Fruit fly (Drosophila melanogaster) whole organism, embryonic: ENCODE data around the gene CG6015.

Experiments used
- Asciz ChIP-seq: fragments of 200-800 bp; sonication (Bioruptor generic); optimal IDR thresholded peaks from 2 replicates; lab custom pipeline; 2017; ENCODE audit warnings: missing biosample characterization, mild to moderate bottlenecking, missing genetic modification characterization, missing genetic modification reagents
- Atf6 ChIP-seq: fragments of 200-800 bp; sonication (Bioruptor generic); IDR thresholded peaks from 2 replicates; pipeline ENCODE4 v1.3.6; 2022; ENCODE audit warnings: missing biosample characterization, missing genetic modification characterization
- BEAF-32 ChIP-seq: fragments of 200-800 bp; sonication (Bioruptor generic); optimal IDR thresholded peaks from 3 replicates; lab custom pipeline; 2017; ENCODE audit warnings: missing biosample characterization, missing genetic modification characterization, mild to moderate bottlenecking, moderate library complexity, missing genetic modification reagents
- CG10543 ChIP-seq: fragments of 200-800 bp; sonication (Bioruptor generic); optimal IDR thresholded peaks from 3 replicates; lab custom pipeline; 2017; ENCODE audit warnings: missing biosample characterization, mild to moderate bottlenecking, missing genetic modification characterization, moderate library complexity
- CG12391 ChIP-seq: fragments of 200-800 bp; sonication (Bioruptor generic); optimal IDR thresholded peaks from 3 replicates; lab custom pipeline; 2018; ENCODE audit warnings: missing biosample characterization, mild to moderate bottlenecking, missing genetic modification characterization, moderate library complexity
- CG12769 ChIP-seq: fragments of 200-800 bp; sonication (Bioruptor generic); optimal IDR thresholded peaks from 2 replicates; lab custom pipeline; 2019; ENCODE audit warnings: missing biosample characterization, mild to moderate bottlenecking, missing genetic modification characterization, moderate library complexity
- CG13894 ChIP-seq: fragments of 200-800 bp; sonication (Bioruptor generic); optimal IDR thresholded peaks from 3 replicates; lab custom pipeline; 2018; ENCODE audit warnings: missing biosample characterization, mild to moderate bottlenecking, missing genetic modification characterization, moderate library complexity
- CG14050 ChIP-seq: fragments of 200-800 bp; sonication (Bioruptor generic); IDR thresholded peaks from 3 replicates; pipeline ENCODE4 v1.3.6; 2022; ENCODE audit warnings: missing biosample characterization, missing genetic modification characterization
- CG14965 ChIP-seq: fragments of 200-800 bp; sonication (Bioruptor generic); optimal IDR thresholded peaks from 2 replicates; lab custom pipeline; 2016; ENCODE audit warnings: missing biosample characterization, missing genetic modification characterization, borderline replicate concordance
- CG15269 ChIP-seq: fragments of 200-800 bp; sonication (Bioruptor generic); optimal IDR thresholded peaks from 2 replicates; lab custom pipeline; 2018; ENCODE audit warnings: missing biosample characterization, mild to moderate bottlenecking, missing genetic modification characterization, moderate library complexity
- CG16863 ChIP-seq: fragments of 200-800 bp; sonication (Bioruptor generic); optimal IDR thresholded peaks from 3 replicates; lab custom pipeline; 2016; ENCODE audit warnings: missing biosample characterization, missing genetic modification characterization
- CG2129 ChIP-seq: fragments of 200-800 bp; sonication (Bioruptor generic); IDR thresholded peaks from 2 replicates; pipeline ENCODE4 v1.3.6; 2022; ENCODE audit warnings: missing biosample characterization, missing genetic modification characterization; ENCODE audit not compliant: partially characterized antibody
- CG2678 ChIP-seq: fragments of 200-800 bp; sonication (Bioruptor generic); optimal IDR thresholded peaks from 3 replicates; lab custom pipeline; 2019; ENCODE audit warnings: missing biosample characterization, mild to moderate bottlenecking, missing genetic modification characterization, moderate library complexity
- CG34224 ChIP-seq: fragments of 200-800 bp; sonication (Bioruptor generic); IDR thresholded peaks from 3 replicates; pipeline ENCODE4 v1.3.6; 2022; ENCODE audit warnings: missing biosample characterization, missing genetic modification characterization; ENCODE audit not compliant: partially characterized antibody
- CG4854 ChIP-seq: fragments of 200-800 bp; sonication (Bioruptor generic); optimal IDR thresholded peaks from 2 replicates; lab custom pipeline; 2016; ENCODE audit warnings: missing biosample characterization, missing genetic modification characterization, inconsistent platforms
- CG6175 ChIP-seq: fragments of 200-800 bp; sonication (Bioruptor generic); IDR thresholded peaks from 3 replicates; pipeline ENCODE4 v1.3.6; 2022; ENCODE audit warnings: missing biosample characterization, missing genetic modification characterization
- CG6765 ChIP-seq: fragments of 200-800 bp; sonication (Bioruptor generic); optimal IDR thresholded peaks from 3 replicates; lab custom pipeline; 2017; ENCODE audit warnings: missing biosample characterization, mild to moderate bottlenecking, missing genetic modification characterization
- CG8290 ChIP-seq, 3 experiments: fragments of 200-800 bp; sonication (Bioruptor generic); optimal IDR thresholded peaks; 2 replicates each; lab custom pipeline; 2016 to 2019; ENCODE audit warnings: missing biosample characterization in 3 of 3, missing genetic modification characterization in 3 of 3, mild to moderate bottlenecking in 2 of 3, moderate library complexity in 1 of 3
- Dek ChIP-seq: fragments of 200-800 bp; sonication (Bioruptor generic); optimal IDR thresholded peaks from 3 replicates; lab custom pipeline; 2019; ENCODE audit warnings: missing biosample characterization, mild to moderate bottlenecking, missing genetic modification characterization, moderate library complexity
- Dll ChIP-seq: fragments of 200-800 bp; sonication (Bioruptor generic); IDR thresholded peaks from 4 replicates; pipeline ENCODE4 v1.3.6; 2022; ENCODE audit warnings: missing biosample characterization, missing genetic modification characterization; ENCODE audit not compliant: partially characterized antibody
- Elba2 ChIP-seq: fragments of 200-800 bp; sonication (Bioruptor generic); optimal IDR thresholded peaks from 3 replicates; lab custom pipeline; 2016; ENCODE audit warnings: missing biosample characterization, missing genetic modification characterization
- GATAe ChIP-seq: fragments of 200-800 bp; sonication (Bioruptor generic); conservative IDR thresholded peaks from 2 replicates; pipeline ENCODE4 v1.3.6; 2022; ENCODE audit warnings: missing biosample characterization, missing genetic modification characterization
- Gug ChIP-seq: fragments of 200-800 bp; sonication (Bioruptor generic); IDR thresholded peaks from 4 replicates; pipeline ENCODE4 v1.3.6; 2022; ENCODE audit warnings: missing biosample characterization, missing genetic modification characterization
- Kr ChIP-seq: fragments of 200-800 bp; sonication (Bioruptor generic); optimal IDR thresholded peaks from 2 replicates; lab custom pipeline; 2017; ENCODE audit warnings: missing biosample characterization, mild to moderate bottlenecking, missing genetic modification characterization
- Med ChIP-seq: fragments of 200-800 bp; sonication (Bioruptor generic); peaks from one replicate; lab custom pipeline; 2016; ENCODE audit warnings: missing biosample characterization, missing genetic modification characterization, mild to moderate bottlenecking, inconsistent platforms, moderate library complexity
- Meics ChIP-seq: fragments of 200-800 bp; sonication (Bioruptor generic); optimal IDR thresholded peaks from 2 replicates; lab custom pipeline; 2017; ENCODE audit warnings: missing biosample characterization, mild to moderate bottlenecking, missing genetic modification characterization
- NC2α ChIP-seq: fragments of 200-800 bp; sonication (Bioruptor generic); optimal IDR thresholded peaks from 2 replicates; lab custom pipeline; 2016; ENCODE audit warnings: missing biosample characterization, missing genetic modification characterization
- Trl ChIP-seq, 3 experiments: fragments of >200 bp in 2 of 3; fragments of 200-800 bp in 1 of 3; sonication (Bioruptor generic) in 1 of 3; optimal IDR thresholded peaks; 2 replicates in 1 of 3; 3 replicates in 2 of 3; lab custom pipeline; 2016 to 2017; ENCODE audit warnings: missing biosample characterization in 1 of 3, missing genetic modification characterization in 1 of 3
- al ChIP-seq: fragments of 200-800 bp; sonication (Bioruptor generic); IDR thresholded peaks from 2 replicates; pipeline ENCODE4 v1.3.6; 2022; ENCODE audit warnings: missing biosample characterization, missing genetic modification characterization
- ase ChIP-seq: fragments of 200-800 bp; sonication (Bioruptor generic); IDR thresholded peaks from 3 replicates; pipeline ENCODE4 v1.3.6; 2022; ENCODE audit warnings: missing biosample characterization, missing genetic modification characterization
- bsh ChIP-seq, 2 experiments: fragments of 200-800 bp; sonication (Bioruptor generic); optimal IDR thresholded peaks; 2 replicates each; lab custom pipeline; 2017 to 2018; ENCODE audit warnings: mild to moderate bottlenecking in 2 of 2, missing biosample characterization in 2 of 2, missing genetic modification characterization in 2 of 2, moderate library complexity in 1 of 2
- chif ChIP-seq, 2 experiments: fragments of 200-800 bp; sonication (Bioruptor generic); optimal IDR thresholded peaks; 3 replicates each; lab custom pipeline; 2016; ENCODE audit warnings: missing biosample characterization in 2 of 2, missing genetic modification characterization in 2 of 2
- chm ChIP-seq: fragments of 200-800 bp; sonication (Bioruptor generic); IDR thresholded peaks from 2 replicates; pipeline ENCODE4 v1.3.6; 2022; ENCODE audit warnings: missing biosample characterization, missing genetic modification characterization
- chn ChIP-seq: fragments of 200-800 bp; sonication (Bioruptor generic); optimal IDR thresholded peaks from 2 replicates; lab custom pipeline; 2016; ENCODE audit warnings: missing biosample characterization, missing genetic modification characterization
- crc ChIP-seq: fragments of 200-800 bp; sonication (Bioruptor generic); optimal IDR thresholded peaks from 2 replicates; lab custom pipeline; 2016; ENCODE audit warnings: missing biosample characterization, missing genetic modification characterization
- dmrt99B ChIP-seq: fragments of 200-800 bp; sonication (Bioruptor generic); optimal IDR thresholded peaks from 2 replicates; lab custom pipeline; 2018; ENCODE audit warnings: missing biosample characterization, mild to moderate bottlenecking, missing genetic modification characterization, moderate library complexity
- fd64A ChIP-seq: fragments of 200-800 bp; sonication (Bioruptor generic); optimal IDR thresholded peaks from 3 replicates; lab custom pipeline; 2018; ENCODE audit warnings: missing biosample characterization, mild to moderate bottlenecking, missing genetic modification characterization
- gem ChIP-seq: fragments of 200-800 bp; sonication (Bioruptor generic); optimal IDR thresholded peaks from 2 replicates; lab custom pipeline; 2019; ENCODE audit warnings: missing biosample characterization, mild to moderate bottlenecking, missing genetic modification characterization, moderate library complexity
- kah ChIP-seq: fragments of 200-800 bp; sonication (Bioruptor generic); optimal IDR thresholded peaks from 2 replicates; lab custom pipeline; 2018; ENCODE audit warnings: missing biosample characterization, mild to moderate bottlenecking, missing genetic modification characterization
- ken ChIP-seq: fragments of 200-800 bp; sonication (Bioruptor generic); IDR thresholded peaks from 3 replicates; pipeline ENCODE4 v1.3.6; 2022; ENCODE audit warnings: missing biosample characterization, missing genetic modification characterization
- lab ChIP-seq: fragments of 200-800 bp; sonication (Bioruptor generic); optimal IDR thresholded peaks from 3 replicates; lab custom pipeline; 2017; ENCODE audit warnings: missing biosample characterization, missing genetic modification characterization, mild to moderate bottlenecking, moderate library complexity, missing genetic modification reagents
- lilli ChIP-seq: fragments of 200-800 bp; sonication (Bioruptor generic); optimal IDR thresholded peaks from 3 replicates; lab custom pipeline; 2016; ENCODE audit warnings: missing biosample characterization, missing genetic modification characterization
- org-1 ChIP-seq: fragments of 200-800 bp; sonication (Bioruptor generic); optimal IDR thresholded peaks from 2 replicates; lab custom pipeline; 2017; ENCODE audit warnings: missing biosample characterization, missing genetic modification characterization
- pita ChIP-seq: fragments of 200-800 bp; sonication (Bioruptor generic); optimal IDR thresholded peaks from 2 replicates; lab custom pipeline; 2017; ENCODE audit warnings: missing biosample characterization, mild to moderate bottlenecking, missing genetic modification characterization
- stwl ChIP-seq: fragments of 200-800 bp; sonication (Bioruptor generic); optimal IDR thresholded peaks from 3 replicates; lab custom pipeline; 2018; ENCODE audit warnings: missing biosample characterization, mild to moderate bottlenecking, missing genetic modification characterization, moderate library complexity
- tio ChIP-seq: fragments of 200-800 bp; sonication (Bioruptor generic); optimal IDR thresholded peaks from 2 replicates; lab custom pipeline; 2017; ENCODE audit warnings: missing biosample characterization, missing genetic modification characterization, inconsistent platforms
- trh ChIP-seq: fragments of 200-800 bp; sonication (Bioruptor generic); optimal IDR thresholded peaks from 2 replicates; lab custom pipeline; 2016; ENCODE audit warnings: missing biosample characterization, missing genetic modification characterization

CG6015 gene

DNA sequence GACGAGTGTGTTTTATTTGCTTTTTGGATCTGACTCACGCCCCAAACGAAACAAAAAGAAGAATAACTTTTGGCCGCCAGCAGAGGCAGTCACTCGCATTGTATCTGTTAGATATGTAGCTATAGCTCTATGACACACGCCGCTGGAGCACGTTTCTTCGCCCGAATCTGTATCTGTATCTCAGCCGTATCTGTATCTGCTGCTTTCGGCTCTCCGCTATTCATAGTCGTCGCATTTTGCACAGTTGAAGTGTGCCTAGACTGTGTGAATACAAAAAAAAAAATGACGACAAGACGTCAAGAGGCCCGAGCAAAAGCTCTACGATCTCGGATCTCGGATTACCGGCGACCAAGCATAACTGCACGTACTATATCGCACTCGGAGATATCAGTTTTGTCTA is 12.6 kb upstream of the CG6015 start (continued):
- peak; percentile 27; the same call in 1 of the 3 replicates for TF ChIP-seq CG6175 (GFP tag; lab: Robert Waterston, UW)
- TF ChIP-seq CG12769 (tag; lab: Kevin White, UChicago): peak; percentile 39
- no peak for TF ChIP-seq ken (GFP tag; lab: Robert Waterston, UW)
- TF ChIP-seq Med (GFP tag; lab: Kevin White, UChicago): peak; percentile 78

DNA sequence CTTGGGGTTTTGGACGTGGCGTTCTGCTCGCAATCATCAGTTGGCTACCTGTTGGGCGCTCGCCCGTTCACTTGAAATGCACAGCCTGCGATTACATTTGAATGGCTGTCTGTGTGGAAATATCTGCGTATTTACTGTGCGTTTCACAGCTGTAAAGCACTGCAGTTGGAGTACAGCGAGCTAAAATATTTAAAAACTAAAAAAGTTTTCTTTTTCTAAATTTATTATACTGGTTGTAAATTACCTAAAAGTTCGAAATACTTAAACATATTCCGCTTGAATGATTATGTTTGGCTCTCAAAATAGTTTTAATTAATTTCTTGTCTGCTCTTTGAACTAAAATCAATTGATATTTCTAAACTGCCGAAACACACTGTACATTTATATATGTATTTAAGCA is 12.1 kb upstream of the CG6015 start:
- TF ChIP-seq Dll: no peak
- no peak for TF ChIP-seq CG12391 (tag; lab: Kevin White, UChicago)
- no peak for TF ChIP-seq Asciz (GFP tag; lab: Kevin White, UChicago)
- peak; percentile 10 for TF ChIP-seq lilli
- no peak for TF ChIP-seq pita (GFP tag; lab: Kevin White, UChicago)
- TF ChIP-seq CG14050 (GFP tag; lab: Robert Waterston, UW): no peak
- TF ChIP-seq bsh (GFP tag; optimal IDR thresholded peaks at IDR 0.05; lab: Kevin White, UChicago): no peak
- TF ChIP-seq chm (GFP tag; lab: Robert Waterston, UW): 0 out of 2 replicates have a peak, but pooled peaks have one; percentile 7
- TF ChIP-seq Dek: no peak
- no peak for TF ChIP-seq CG8290 (GFP tag; optimal IDR thresholded peaks at IDR 0.05; lab: Kevin White, UChicago)
- TF ChIP-seq CG8290 (tag; optimal IDR thresholded peaks at IDR 0.05; lab: Kevin White, UChicago): no peak
- TF ChIP-seq chn: no peak
- TF ChIP-seq fd64A (GFP tag; lab: Kevin White, UChicago): no peak
- TF ChIP-seq CG15269 (tag; lab: Kevin White, UChicago): peak; percentile 25
- TF ChIP-seq Kr (GFP tag; lab: Kevin White, UChicago): no peak
- TF ChIP-seq BEAF-32 (GFP tag; lab: Kevin White, UChicago): no peak
- TF ChIP-seq CG2678: peak; percentile 12
- no peak for TF ChIP-seq Meics (GFP tag; lab: Kevin White, UChicago)
- no peak for TF ChIP-seq CG2129 (GFP tag; lab: Robert Waterston, UW)
- TF ChIP-seq stwl (tag; lab: Kevin White, UChicago): no peak
- TF ChIP-seq CG10543: no peak
- peak; percentile 32 for TF ChIP-seq dmrt99B (tag; lab: Kevin White, UChicago)
- TF ChIP-seq NC2α (GFP tag; lab: Kevin White, UChicago): no peak
- TF ChIP-seq CG14965 (GFP tag; lab: Kevin White, UChicago): no peak
- TF ChIP-seq Atf6 (GFP tag; lab: Robert Waterston, UW): no peak
- no peak for TF ChIP-seq org-1 (GFP tag; lab: Kevin White, UChicago)
- no peak for TF ChIP-seq CG16863 (GFP tag; lab: Kevin White, UChicago)
- no peak for TF ChIP-seq tio (GFP tag; lab: Kevin White, UChicago)
- TF ChIP-seq CG6765 (GFP tag; lab: Kevin White, UChicago): no peak
- TF ChIP-seq Gug (GFP tag; lab: Robert Waterston, UW): no peak
- TF ChIP-seq Elba2 (GFP tag; lab: Kevin White, UChicago): no peak
- TF ChIP-seq gem (tag; lab: Kevin White, UChicago): peak; percentile 27
- no peak for TF ChIP-seq CG13894 (tag; lab: Kevin White, UChicago)
- TF ChIP-seq lab: no peak
- TF ChIP-seq trh: no peak
- no peak for TF ChIP-seq CG4854 (GFP tag; lab: Kevin White, UChicago)
- TF ChIP-seq CG34224: no peak
- TF ChIP-seq kah (GFP tag; lab: Kevin White, UChicago): peak; percentile 5
- no peak for TF ChIP-seq Trl (optimal IDR thresholded peaks at IDR 0.05; lab: Kevin White, UChicago)
- TF ChIP-seq Trl (GFP tag; optimal IDR thresholded peaks at IDR 0.05; lab: Kevin White, UChicago): no peak
- TF ChIP-seq al (GFP tag; lab: Robert Waterston, UW): no peak
- no peak for TF ChIP-seq GATAe (GFP tag; lab: Robert Waterston, UW)
- TF ChIP-seq ase (GFP tag; lab: Robert Waterston, UW): no peak
- TF ChIP-seq crc: no peak
- no peak for TF ChIP-seq chif (GFP tag; optimal IDR thresholded peaks at IDR 0.05; lab: Kevin White, UChicago)
